Worm (Caenorhabditis elegans): ENCODE results near the gene mtq-2.

DNA sequence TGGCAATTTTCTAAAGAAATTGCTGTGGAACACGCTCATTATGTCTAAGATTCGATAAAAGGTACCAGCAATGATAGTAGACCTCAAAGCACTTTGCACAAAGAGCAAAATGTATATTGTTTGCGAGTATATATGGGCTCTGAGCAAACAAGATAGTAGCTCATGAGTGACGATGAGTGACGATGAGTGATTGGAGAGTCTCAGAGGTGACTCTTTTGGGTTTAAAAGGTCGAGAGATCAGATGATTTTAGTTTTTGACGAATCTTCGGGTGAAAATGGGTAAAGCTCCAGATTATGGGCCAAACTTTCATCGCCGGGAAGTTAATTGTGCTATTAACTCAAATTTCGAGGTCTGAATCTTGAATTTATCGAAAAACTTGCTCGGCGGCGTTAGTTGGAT lies 7.5 kb upstream of the mtq-2 start:
- no peak for TF ChIP-seq aly-2 (tag; optimal IDR thresholded peaks at IDR 0.05)
- TF ChIP-seq mab-5 (tag; optimal IDR thresholded peaks at IDR 0.05), result no peak
- no peak for TF ChIP-seq nhr-23 (tag; optimal IDR thresholded peaks at IDR 0.05)
- no peak for TF ChIP-seq ceh-82 (tag; optimal IDR thresholded peaks at IDR 0.05)
- no peak for TF ChIP-seq mbf-1 (tag; optimal IDR thresholded peaks at IDR 0.05)
- no peak for TF ChIP-seq C34F6.9 (tag; optimal IDR thresholded peaks at IDR 0.05)
- TF ChIP-seq mdl-1 (tag; optimal IDR thresholded peaks at IDR 0.05), result no peak
- no peak for TF ChIP-seq ama-1 (optimal IDR thresholded peaks at IDR 0.05)
- no peak for TF ChIP-seq unc-62 (GFP tag; optimal IDR thresholded peaks at IDR 0.05)
